Fruit fly (Drosophila melanogaster): ENCODE data around the gene EMC2B.
A peak's percentile ranks its signal among the peaks of the same experiment; 100 is the strongest.

The EMC2B gene

dm6 chr3R:16991781-16992180 lies at the start of gene EMC2B:
EMC2B (minus strand) TSS chr3R:16991878.
- TF ChIP-seq tna (GFP tag; IDR thresholded peaks at IDR 0.05; ENCODE audit: partially characterized antibody): no peak
- TF ChIP-seq CG10462 (GFP tag; optimal IDR thresholded peaks at IDR 0.05): no peak
- no peak for TF ChIP-seq CG14860 (GFP tag; IDR thresholded peaks at IDR 0.05; ENCODE audit: partially characterized antibody)
- peak; percentile 14 for TF ChIP-seq CG13123 (GFP tag; optimal IDR thresholded peaks at IDR 0.05)
- TF ChIP-seq CG1647 (GFP tag; optimal IDR thresholded peaks at IDR 0.05): no peak
- no peak for TF ChIP-seq luna (GFP tag; optimal IDR thresholded peaks at IDR 0.05)
- TF ChIP-seq HLH3B (GFP tag; IDR thresholded peaks at IDR 0.05): no peak
- no peak for TF ChIP-seq CG11560 (tag; IDR thresholded peaks at IDR 0.05)
- TF ChIP-seq NFAT (GFP tag; IDR thresholded peaks at IDR 0.05): no peak
- no peak for TF ChIP-seq nerfin-1 (tag; optimal IDR thresholded peaks at IDR 0.05)
- TF ChIP-seq E2f1 (GFP tag; IDR thresholded peaks at IDR 0.05): no peak
- TF ChIP-seq Sin3A (optimal IDR thresholded peaks at IDR 0.05): no peak
- no peak for TF ChIP-seq Sry-δ (GFP tag; optimal IDR thresholded peaks at IDR 0.05)
- TF ChIP-seq gcm (GFP tag; optimal IDR thresholded peaks at IDR 0.05): no peak
- no peak for TF ChIP-seq fd3F (GFP tag; optimal IDR thresholded peaks at IDR 0.05)
- no peak for TF ChIP-seq Mrtf (GFP tag; IDR thresholded peaks at IDR 0.05)
- no peak for TF ChIP-seq HLH4C (GFP tag; IDR thresholded peaks at IDR 0.05; ENCODE audit: partially characterized antibody)
- TF ChIP-seq nom (GFP tag; optimal IDR thresholded peaks at IDR 0.05): no peak
- TF ChIP-seq TFAM (GFP tag; optimal IDR thresholded peaks at IDR 0.05): no peak
- no peak for TF ChIP-seq pfk (GFP tag; optimal IDR thresholded peaks at IDR 0.05)
- peak; percentile 62 for TF ChIP-seq Abd-B (GFP tag; optimal IDR thresholded peaks at IDR 0.05)
- TF ChIP-seq Gsc (GFP tag; IDR thresholded peaks at IDR 0.05): no peak
- TF ChIP-seq D (optimal IDR thresholded peaks at IDR 0.05): no peak
- TF ChIP-seq D (GFP tag; optimal IDR thresholded peaks at IDR 0.05): no peak
- TF ChIP-seq CG17802 (tag; optimal IDR thresholded peaks at IDR 0.05): no peak
- TF ChIP-seq Hmr (GFP tag; optimal IDR thresholded peaks at IDR 0.05): peak; percentile 49
- no peak for TF ChIP-seq Mad (GFP tag; optimal IDR thresholded peaks at IDR 0.05)
- TF ChIP-seq cad (GFP tag; optimal IDR thresholded peaks at IDR 0.05): no peak
- no peak for TF ChIP-seq ash1 (GFP tag; optimal IDR thresholded peaks at IDR 0.05)
- peak; percentile 81 for TF ChIP-seq D19A (tag; optimal IDR thresholded peaks at IDR 0.05)
- TF ChIP-seq CG10979 (tag; optimal IDR thresholded peaks at IDR 0.05): no peak
- TF ChIP-seq onecut (GFP tag; IDR thresholded peaks at IDR 0.05): no peak; the same call in 1 of the 2 replicates
- TF ChIP-seq CG18764 (GFP tag; optimal IDR thresholded peaks at IDR 0.05): peak; percentile 39
- no peak for TF ChIP-seq so (GFP tag; IDR thresholded peaks at IDR 0.05)
- no peak for TF ChIP-seq Sox102F (GFP tag; optimal IDR thresholded peaks at IDR 0.05)
- TF ChIP-seq rib (GFP tag; IDR thresholded peaks at IDR 0.05): no peak
- peak in 1 of 2 experiments; percentile 16 for TF ChIP-seq Hr51 (GFP tag; optimal IDR thresholded peaks at IDR 0.05)
- no peak for TF ChIP-seq eve (GFP tag; optimal IDR thresholded peaks at IDR 0.05)
- TF ChIP-seq gce (GFP tag; IDR thresholded peaks at IDR 0.05): no peak
- no peak for TF ChIP-seq cas (GFP tag; IDR thresholded peaks at IDR 0.05)
- no peak for TF ChIP-seq CG2199 (GFP tag; IDR thresholded peaks at IDR 0.05)
- TF ChIP-seq vfl (GFP tag; optimal IDR thresholded peaks at IDR 0.05): peak; percentile 49
- TF ChIP-seq corto (GFP tag; optimal IDR thresholded peaks at IDR 0.05): no peak
- no peak for TF ChIP-seq al (GFP tag; IDR thresholded peaks at IDR 0.05)
- TF ChIP-seq CG1602 (GFP tag; optimal IDR thresholded peaks at IDR 0.05): no peak
- TF ChIP-seq E2f2 (GFP tag; IDR thresholded peaks at IDR 0.05): no peak
- peak; percentile 63 for TF ChIP-seq lilli (GFP tag; optimal IDR thresholded peaks at IDR 0.05)
- TF ChIP-seq tio (GFP tag; optimal IDR thresholded peaks at IDR 0.05): no peak
- no peak for TF ChIP-seq CG14965 (GFP tag; optimal IDR thresholded peaks at IDR 0.05; ENCODE audit: borderline replicate concordance)
- no peak for TF ChIP-seq Jarid2 (GFP tag; optimal IDR thresholded peaks at IDR 0.05)
- TF ChIP-seq CG18262 (tag; optimal IDR thresholded peaks at IDR 0.05): peak; percentile 8
- no peak for TF ChIP-seq CG16815 (GFP tag; optimal IDR thresholded peaks at IDR 0.05)
- TF ChIP-seq CG8089 (GFP tag; optimal IDR thresholded peaks at IDR 0.05): no peak
